Fruit fly (Drosophila melanogaster): ENCODE results near the gene HP1b.

DNA sequence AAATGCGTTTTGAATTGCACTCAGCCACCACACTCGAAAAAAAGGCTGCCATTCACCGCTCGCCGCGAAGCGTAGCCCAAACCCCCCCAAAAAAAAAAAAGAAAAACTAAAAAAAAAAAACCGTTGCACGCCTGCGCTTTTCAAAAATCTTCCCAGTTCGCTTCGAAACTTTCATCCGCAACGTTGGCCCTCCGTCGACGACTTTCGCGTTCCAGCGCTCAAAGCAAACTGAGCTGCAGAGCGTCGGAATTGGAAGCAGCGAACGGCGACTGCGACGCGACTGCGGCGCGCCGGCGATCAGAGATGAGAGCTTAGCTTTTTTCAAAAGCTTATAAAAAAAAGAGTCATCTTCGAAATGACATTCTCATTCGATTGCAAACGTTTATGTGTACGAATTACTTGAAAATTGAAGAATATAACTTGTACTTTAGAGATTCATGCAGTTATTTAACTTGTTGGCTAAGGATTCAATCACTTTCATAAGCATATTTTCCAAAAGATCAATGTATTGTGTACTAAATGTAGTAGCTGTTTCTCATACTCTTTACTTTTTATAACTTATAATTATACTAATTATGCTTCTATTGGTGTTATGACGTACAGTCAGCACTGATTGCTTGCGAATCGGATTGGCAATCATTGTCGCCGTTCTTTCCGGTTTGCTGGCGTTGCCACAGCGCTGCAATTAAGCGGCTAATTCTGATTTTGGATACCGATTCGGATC is 12.9 kb upstream of the HP1b start, which contains the start of gene CG15365:
- no peak for TF ChIP-seq CG7368 (GFP tag; optimal IDR thresholded peaks at IDR 0.05)
- TF ChIP-seq topi (GFP tag; optimal IDR thresholded peaks at IDR 0.05), result peak; percentile 34
- TF ChIP-seq Ets96B (tag; optimal IDR thresholded peaks at IDR 0.05), result no peak
- TF ChIP-seq Hr38 (GFP tag; optimal IDR thresholded peaks at IDR 0.05), result no peak
- peak; percentile 9 to 16 for TF ChIP-seq salr (GFP tag; optimal IDR thresholded peaks at IDR 0.05)
- no peak for TF ChIP-seq CG10669 (GFP tag; optimal IDR thresholded peaks at IDR 0.05)
- peak; percentile 9 for TF ChIP-seq dsx (GFP tag; optimal IDR thresholded peaks at IDR 0.05; ENCODE audit: poor library complexity, severe bottlenecking)
- TF ChIP-seq Hr4 (GFP tag; optimal IDR thresholded peaks at IDR 0.05), result no peak
- TF ChIP-seq CG1621 (tag; optimal IDR thresholded peaks at IDR 0.05), result no peak
- TF ChIP-seq Eip75B (GFP tag; optimal IDR thresholded peaks at IDR 0.05), result no peak
- peak; percentile 23 for TF ChIP-seq Hr39 (GFP tag; optimal IDR thresholded peaks at IDR 0.05)
